Worm (Caenorhabditis elegans): Measurements from ENCODE around the gene Y105C5A.12.

DNA sequence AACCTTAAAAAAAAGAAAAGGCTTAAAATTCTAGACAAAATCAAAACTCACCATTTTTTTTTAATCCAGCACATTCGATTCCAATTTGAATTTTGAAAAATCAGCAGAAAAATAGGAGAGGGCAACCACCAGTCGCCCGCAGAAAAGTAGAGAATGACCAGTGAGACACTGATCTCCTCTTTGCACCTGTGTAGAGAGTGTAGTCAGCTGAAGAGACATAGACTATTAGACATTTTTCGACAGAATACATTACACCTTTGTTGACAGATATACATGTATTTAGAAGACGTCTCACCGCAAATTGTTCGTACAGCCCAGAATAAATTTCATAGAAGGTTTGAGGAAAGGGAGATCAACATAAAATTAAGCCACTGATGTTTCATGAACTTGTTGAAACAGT, 6.6 kb upstream of the Y105C5A.12 start:
- no peak for TF ChIP-seq fkh-10 (GFP tag; optimal IDR thresholded peaks at IDR 0.05)
- TF ChIP-seq pha-4 (tag; optimal IDR thresholded peaks at IDR 0.05), result no peak
- TF ChIP-seq ahr-1 (tag; optimal IDR thresholded peaks at IDR 0.05), result no peak
- no peak for TF ChIP-seq ceh-6 (GFP tag; optimal IDR thresholded peaks at IDR 0.05)
- no peak for TF ChIP-seq ama-1 (optimal IDR thresholded peaks at IDR 0.05)
- TF ChIP-seq nhr-11 (tag; optimal IDR thresholded peaks at IDR 0.05), result no peak
- no peak for TF ChIP-seq ceh-45 (GFP tag; IDR thresholded peaks at IDR 0.05)
- TF ChIP-seq F13H6.1 (tag; optimal IDR thresholded peaks at IDR 0.05), result no peak
- no peak for TF ChIP-seq pat-9 (tag; optimal IDR thresholded peaks at IDR 0.05)
- TF ChIP-seq tbx-2 (tag; optimal IDR thresholded peaks at IDR 0.05), result no peak
- TF ChIP-seq dmd-4 (tag; optimal IDR thresholded peaks at IDR 0.05; ENCODE audit: borderline replicate concordance), result no peak
- TF ChIP-seq C08G9.2 (tag; optimal IDR thresholded peaks at IDR 0.05), result no peak
